Worm (Caenorhabditis elegans): ENCODE measurements around the gene nspb-9.
"Not testable (repeated sequence)": the region's sequence is repeated elsewhere in the genome, so short reads cannot be mapped to it uniquely, and the experiment has no call there.

DNA sequence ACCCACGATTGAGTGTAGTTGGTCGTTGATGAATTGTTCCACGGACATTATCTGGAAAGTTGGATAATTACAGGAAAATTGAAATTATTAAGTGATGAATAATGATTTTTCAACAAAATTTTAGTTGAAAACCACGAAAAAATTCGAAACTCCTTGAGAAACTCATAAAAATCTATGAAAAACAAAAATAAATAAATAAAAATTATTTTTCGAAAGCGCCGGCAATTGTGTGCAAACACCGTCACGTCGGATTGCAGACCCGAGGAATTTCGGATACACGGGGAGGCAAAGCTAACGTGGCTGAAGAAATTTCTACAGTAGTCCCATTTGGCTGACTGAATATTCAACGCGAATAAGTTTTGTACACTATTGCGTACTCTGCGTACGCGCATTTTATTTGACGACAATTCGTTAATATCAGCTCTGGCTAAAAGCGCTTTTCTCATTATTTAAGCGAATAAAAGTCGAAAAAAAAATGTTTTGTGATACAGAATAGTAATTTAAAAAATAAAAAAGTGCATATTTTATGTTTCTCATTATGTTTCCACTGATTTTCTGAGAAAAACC is 19.0 kb upstream of the nspb-9 start, which contains the start of gene mog-4:
- not testable (repeated sequence) for TF ChIP-seq pha-4, unc-39, elt-3, ztf-11, nhr-12, snpc-4, nhr-76, hlh-1 (tag; optimal IDR thresholded peaks at IDR 0.05)
- TF ChIP-seq mep-1 (tag; optimal IDR thresholded peaks at IDR 0.05) (peak; percentile 37), lin-13 (tag; optimal IDR thresholded peaks at IDR 0.05) (peak; percentile 46), lsy-2 (tag; optimal IDR thresholded peaks at IDR 0.05) (peak; percentile 95), ces-1 (GFP tag; optimal IDR thresholded peaks at IDR 0.05) (peak; percentile 71)
